Worm (Caenorhabditis elegans) whole organism, L1 larva: ENCODE data around the gene cka-2.

ENCODE experiments used
- aha-1 ChIP-seq: fragments of 150-350 bp; optimal IDR thresholded peaks from 2 replicates; lab custom pipeline; 2014; ENCODE audit warnings: missing biosample characterization, missing genetic modification characterization
- nhr-12 ChIP-seq: sonication (generic microtip); optimal IDR thresholded peaks from 2 replicates; lab custom pipeline; 2017; ENCODE audit warnings: missing biosample characterization, missing genetic modification characterization
- nhr-237 ChIP-seq: fragments of 150-350 bp; optimal IDR thresholded peaks from 2 replicates; lab custom pipeline; 2014; ENCODE audit warnings: missing biosample characterization, missing genetic modification characterization
- sup-37 ChIP-seq: fragments of 200-800 bp; sonication (Bioruptor generic); optimal IDR thresholded peaks from 2 replicates; lab custom pipeline; 2018; ENCODE audit warnings: mild to moderate bottlenecking, missing genetic modification characterization, missing compliant biosample characterization
- tbx-2 ChIP-seq: sonication (generic microtip); optimal IDR thresholded peaks from 2 replicates; lab custom pipeline; 2016; ENCODE audit warnings: missing genetic modification characterization, missing compliant biosample characterization
- unc-62 ChIP-seq: fragments of 150-350 bp; optimal IDR thresholded peaks from 2 replicates; lab custom pipeline; 2014; ENCODE audit warnings: missing biosample characterization, missing genetic modification reagents, missing genetic modification characterization
- zag-1 ChIP-seq: fragments of 150-350 bp; optimal IDR thresholded peaks from 2 replicates; lab custom pipeline; 2014; ENCODE audit warnings: missing biosample characterization, missing genetic modification characterization

DNA sequence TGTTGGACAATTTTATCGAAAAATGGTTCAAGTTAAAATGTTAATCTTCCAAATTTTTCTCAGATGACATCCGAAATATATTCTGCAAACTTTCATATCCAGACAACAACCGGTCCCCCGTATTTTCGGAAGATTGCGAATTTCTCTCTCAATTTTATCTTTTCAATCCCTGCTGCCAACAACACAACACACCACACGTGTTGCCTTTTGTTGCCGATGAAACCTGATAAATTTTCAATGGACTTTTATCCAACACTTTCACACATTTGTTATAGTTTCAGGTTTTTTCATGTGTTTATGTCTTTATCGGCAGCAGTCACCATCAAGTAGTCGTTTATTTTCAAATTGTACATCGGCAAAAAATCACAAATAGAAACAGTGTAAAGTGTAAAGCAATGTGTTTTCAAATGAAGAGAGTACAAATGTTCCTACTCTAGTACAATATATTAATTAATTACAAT is 39.7 kb upstream of the cka-2 start:
- TF ChIP-seq tbx-2: no peak
- no peak for TF ChIP-seq unc-62 (GFP tag; lab: Kevin White, UChicago)
- TF ChIP-seq nhr-12 (tag; lab: Kevin White, UChicago): no peak
- TF ChIP-seq zag-1 (tag; lab: Kevin White, UChicago): no peak
- no peak for TF ChIP-seq aha-1
- no peak for TF ChIP-seq sup-37
- TF ChIP-seq nhr-237: no peak
